Worm (Caenorhabditis elegans) whole organism, late embryonic: Measurements from ENCODE around the gene C28H8.5.

Source experiments
- C08G9.2 ChIP-seq: sonication (generic microtip); optimal IDR thresholded peaks from 2 replicates; lab custom pipeline; 2016; ENCODE audit warnings: mild to moderate bottlenecking, missing genetic modification characterization, moderate library complexity, missing compliant biosample characterization
- C38D4.7 ChIP-seq: fragments of 200-800 bp; sonication (Bioruptor generic); optimal IDR thresholded peaks from 2 replicates; lab custom pipeline; 2018; ENCODE audit warnings: mild to moderate bottlenecking, missing genetic modification characterization, moderate library complexity, missing compliant biosample characterization
- K02D7.2 ChIP-seq: sonication (generic microtip); optimal IDR thresholded peaks from 2 replicates; lab custom pipeline; 2017; ENCODE audit warnings: mild to moderate bottlenecking, missing genetic modification characterization, missing compliant biosample characterization
- K09A11.1 ChIP-seq: sonication (generic microtip); optimal IDR thresholded peaks from 2 replicates; lab custom pipeline; 2017; ENCODE audit warnings: antibody characterized with exemption, mild to moderate bottlenecking, missing genetic modification characterization, missing compliant biosample characterization; ENCODE audit not compliant: insufficient read depth
- ceh-18 ChIP-seq: sonication (generic microtip); optimal IDR thresholded peaks from 2 replicates; lab custom pipeline; 2016; ENCODE audit warnings: missing genetic modification characterization, missing compliant biosample characterization
- ceh-24 ChIP-seq: sonication (generic microtip); optimal IDR thresholded peaks from 2 replicates; lab custom pipeline; 2016; ENCODE audit warnings: mild to moderate bottlenecking, missing genetic modification characterization, missing compliant biosample characterization
- ceh-34 ChIP-seq: sonication (generic microtip); optimal IDR thresholded peaks from 2 replicates; lab custom pipeline; 2016; ENCODE audit warnings: mild to moderate bottlenecking, missing genetic modification characterization, missing compliant biosample characterization
- ceh-48 ChIP-seq: sonication (generic microtip); optimal IDR thresholded peaks from 2 replicates; lab custom pipeline; 2016; ENCODE audit warnings: missing genetic modification characterization, inconsistent platforms, missing compliant biosample characterization
- ceh-9 ChIP-seq: sonication (generic microtip); optimal IDR thresholded peaks from 2 replicates; lab custom pipeline; 2016; ENCODE audit warnings: mild to moderate bottlenecking, missing genetic modification characterization, inconsistent platforms, missing compliant biosample characterization
- che-1 ChIP-seq: sonication (generic microtip); optimal IDR thresholded peaks from 2 replicates; lab custom pipeline; 2016; ENCODE audit warnings: mild to moderate bottlenecking, missing genetic modification characterization, missing compliant biosample characterization
- dmd-4 ChIP-seq: sonication (generic microtip); optimal IDR thresholded peaks from 2 replicates; lab custom pipeline; 2016; ENCODE audit warnings: borderline replicate concordance, missing genetic modification characterization, missing compliant biosample characterization
- elt-2 ChIP-seq: sonication (generic microtip); optimal IDR thresholded peaks from 2 replicates; lab custom pipeline; 2016; ENCODE audit warnings: missing genetic modification reagents, missing genetic modification characterization, missing compliant biosample characterization
- ets-4 ChIP-seq: sonication (generic microtip); optimal IDR thresholded peaks from 2 replicates; lab custom pipeline; 2016; ENCODE audit warnings: missing genetic modification characterization, missing compliant biosample characterization
- fkh-10 ChIP-seq: fragments of 150-350 bp; optimal IDR thresholded peaks from 2 replicates; lab custom pipeline; 2014; ENCODE audit warnings: missing biosample characterization, missing genetic modification reagents, missing genetic modification characterization
- hlh-13 ChIP-seq: fragments of 200-800 bp; sonication (Bioruptor generic); optimal IDR thresholded peaks from 2 replicates; lab custom pipeline; 2018; ENCODE audit warnings: mild to moderate bottlenecking, missing genetic modification characterization, missing compliant biosample characterization
- hlh-15 ChIP-seq: sonication (generic microtip); optimal IDR thresholded peaks from 2 replicates; lab custom pipeline; 2016; ENCODE audit warnings: missing genetic modification characterization, missing compliant biosample characterization
- hlh-30 ChIP-seq: sonication (generic microtip); optimal IDR thresholded peaks from 2 replicates; lab custom pipeline; 2017; ENCODE audit warnings: antibody characterized with exemption, missing genetic modification characterization, missing compliant biosample characterization; ENCODE audit not compliant: insufficient read depth
- hlh-8 ChIP-seq: sonication (generic microtip); optimal IDR thresholded peaks from 2 replicates; lab custom pipeline; 2016; ENCODE audit warnings: missing genotype, missing genetic modification characterization, missing compliant biosample characterization
- lim-6 ChIP-seq: sonication (generic microtip); optimal IDR thresholded peaks from 2 replicates; lab custom pipeline; 2016; ENCODE audit warnings: missing genetic modification characterization, missing compliant biosample characterization
- lin-11 ChIP-seq: fragments of 200-800 bp; sonication (Bioruptor generic); optimal IDR thresholded peaks from 2 replicates; lab custom pipeline; 2018; ENCODE audit warnings: mild to moderate bottlenecking, missing genetic modification characterization, missing compliant biosample characterization
- mec-3 ChIP-seq: sonication (generic microtip); optimal IDR thresholded peaks from 2 replicates; lab custom pipeline; 2016; ENCODE audit warnings: borderline replicate concordance, missing genetic modification characterization, missing compliant biosample characterization
- nfya-1 ChIP-seq: sonication (generic microtip); optimal IDR thresholded peaks from 2 replicates; lab custom pipeline; 2017; ENCODE audit warnings: missing genetic modification characterization, mild to moderate bottlenecking, missing compliant biosample characterization, antibody characterized with exemption, moderate library complexity
- nhr-11 ChIP-seq: fragments of 150-350 bp; optimal IDR thresholded peaks from 2 replicates; lab custom pipeline; 2014; ENCODE audit warnings: missing biosample characterization, missing genetic modification characterization
- odd-2 ChIP-seq: sonication (generic microtip); optimal IDR thresholded peaks from 2 replicates; lab custom pipeline; 2017; ENCODE audit warnings: antibody characterized with exemption, mild to moderate bottlenecking, missing genetic modification characterization, missing compliant biosample characterization
- pat-9 ChIP-seq: fragments of 200-800 bp; sonication (Bioruptor generic); optimal IDR thresholded peaks from 2 replicates; lab custom pipeline; 2018; ENCODE audit warnings: mild to moderate bottlenecking, missing genetic modification characterization, moderate library complexity, missing compliant biosample characterization
- rnt-1 ChIP-seq: sonication (generic microtip); optimal IDR thresholded peaks from 2 replicates; lab custom pipeline; 2016; ENCODE audit warnings: missing genetic modification characterization, missing compliant biosample characterization
- sdc-2 ChIP-seq: sonication (generic microtip); optimal IDR thresholded peaks from 2 replicates; lab custom pipeline; 2016; ENCODE audit warnings: missing genotype, missing genetic modification characterization, missing compliant biosample characterization
- sox-4 ChIP-seq: sonication (generic microtip); optimal IDR thresholded peaks from 2 replicates; lab custom pipeline; 2017; ENCODE audit warnings: mild to moderate bottlenecking, missing genetic modification characterization, inconsistent platforms, missing compliant biosample characterization
- syd-9 ChIP-seq: sonication (generic microtip); optimal IDR thresholded peaks from 2 replicates; lab custom pipeline; 2016; ENCODE audit warnings: mild to moderate bottlenecking, missing genetic modification characterization, moderate library complexity, missing compliant biosample characterization
- tbx-2 ChIP-seq: sonication (generic microtip); optimal IDR thresholded peaks from 2 replicates; lab custom pipeline; 2016; ENCODE audit warnings: missing genetic modification characterization, missing compliant biosample characterization
- ttx-3 ChIP-seq: sonication (generic microtip); optimal IDR thresholded peaks from 2 replicates; lab custom pipeline; 2016; ENCODE audit warnings: missing genetic modification reagents, missing genetic modification characterization, missing compliant biosample characterization
- unc-86 ChIP-seq: sonication (generic microtip); optimal IDR thresholded peaks from 2 replicates; lab custom pipeline; 2016; ENCODE audit warnings: missing genetic modification characterization, missing compliant biosample characterization
- zip-5 ChIP-seq: sonication (generic microtip); optimal IDR thresholded peaks from 2 replicates; lab custom pipeline; 2016; ENCODE audit warnings: missing genetic modification characterization, missing compliant biosample characterization
- ztf-16 ChIP-seq: sonication (generic microtip); optimal IDR thresholded peaks from 2 replicates; lab custom pipeline; 2017; ENCODE audit warnings: missing genetic modification characterization, missing compliant biosample characterization

Gene C28H8.5

DNA sequence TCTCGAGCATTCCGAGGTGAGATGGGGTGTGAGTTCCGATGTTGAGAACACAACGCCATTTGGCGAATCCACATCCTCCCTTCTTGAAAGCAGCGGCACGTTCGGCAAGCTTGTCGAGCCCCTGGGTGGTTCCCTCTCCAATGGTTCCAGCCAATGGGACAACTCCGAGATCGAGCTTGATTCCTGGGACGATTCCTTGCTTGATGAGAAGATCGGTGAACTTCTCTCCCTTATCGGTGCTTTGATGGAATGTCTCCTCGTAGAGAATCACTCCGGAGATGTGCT, 8.7 kb upstream of the C28H8.5 start:
- no peak for TF ChIP-seq K02D7.2
- TF ChIP-seq pat-9 (tag; lab: Kevin White, UChicago), result no peak
- TF ChIP-seq sdc-2 (tag; lab: Kevin White, UChicago), result no peak
- TF ChIP-seq rnt-1 (tag; lab: Kevin White, UChicago), result no peak
- TF ChIP-seq fkh-10, result no peak
- TF ChIP-seq ceh-24 (tag; lab: Kevin White, UChicago), result no peak
- TF ChIP-seq ceh-18 (tag; lab: Kevin White, UChicago), result no peak
- no peak for TF ChIP-seq sox-4 (tag; lab: Kevin White, UChicago)
- TF ChIP-seq mec-3 (tag; lab: Kevin White, UChicago), result no peak
- no peak for TF ChIP-seq ets-4 (tag; lab: Kevin White, UChicago)

DNA sequence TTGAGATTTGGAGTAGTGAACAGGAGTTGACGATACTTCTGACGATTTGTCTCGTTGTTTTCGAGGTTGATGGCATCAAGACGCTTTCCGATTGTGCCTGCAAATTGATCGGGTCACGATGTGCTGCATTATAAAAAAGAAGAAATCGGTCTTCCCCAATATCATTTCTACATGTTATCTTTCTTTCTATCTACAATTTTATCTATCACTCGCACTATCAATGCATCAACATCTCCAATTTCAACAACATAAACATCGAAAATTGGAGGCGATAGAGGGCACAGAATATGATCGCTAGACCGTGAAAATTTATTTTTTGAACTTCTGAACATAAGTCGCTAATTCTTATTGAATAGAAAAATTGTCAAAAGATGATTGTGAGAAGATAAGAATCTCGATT, 8.4 kb upstream of the C28H8.5 start:
- TF ChIP-seq rnt-1 (tag; lab: Kevin White, UChicago) (no peak), elt-2 (tag; lab: Kevin White, UChicago) (peak; percentile 74), ceh-34 (tag; lab: Kevin White, UChicago) (no peak), sox-4 (tag; lab: Kevin White, UChicago) (no peak), hlh-8 (tag; lab: Kevin White, UChicago) (no peak), dmd-4 (no peak)

DNA sequence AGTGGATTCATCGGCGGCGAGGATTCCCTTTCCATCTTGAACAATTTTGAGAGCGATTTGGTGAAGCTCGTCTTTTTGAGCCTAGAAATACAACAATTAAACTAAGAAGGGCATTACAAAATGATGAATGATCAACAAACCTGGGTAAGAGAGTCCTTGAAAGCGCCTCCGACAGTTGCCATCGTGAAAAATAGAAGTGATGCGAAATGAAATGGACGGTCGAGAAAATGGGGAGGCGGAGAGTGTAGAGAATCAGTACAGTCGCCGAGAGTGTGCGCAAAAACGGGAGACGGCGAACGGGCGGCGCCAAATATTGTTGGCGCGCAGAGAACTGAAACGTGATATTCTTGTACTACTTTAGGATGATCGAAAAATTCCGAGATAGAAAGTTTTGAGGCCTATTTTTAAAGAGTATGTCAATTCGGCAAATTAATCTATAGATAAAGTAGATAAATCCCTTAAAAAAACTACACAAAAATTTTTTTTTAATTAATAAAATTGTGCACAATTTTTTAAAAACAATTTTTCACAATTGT, 7.9 kb upstream of the C28H8.5 start, which contains the start of gene aldo-2:
Gene aldo-2 (minus strand): TSS at position 486 of the 536 bp plus-strand sequence.
- TF ChIP-seq unc-86 (tag; lab: Kevin White, UChicago) (no peak), ztf-16 (tag; lab: Kevin White, UChicago) (no peak), fkh-10 (no peak), nhr-11 (no peak), ceh-9 (no peak), nfya-1 (no peak), ceh-34 (tag; lab: Kevin White, UChicago) (no peak), ttx-3 (tag; lab: Kevin White, UChicago) (no peak), odd-2 (tag; lab: Kevin White, UChicago) (no peak), hlh-13 (GFP tag; lab: Kevin White, UChicago) (no peak), ceh-24 (tag; lab: Kevin White, UChicago) (no peak), C08G9.2 (no peak)

DNA sequence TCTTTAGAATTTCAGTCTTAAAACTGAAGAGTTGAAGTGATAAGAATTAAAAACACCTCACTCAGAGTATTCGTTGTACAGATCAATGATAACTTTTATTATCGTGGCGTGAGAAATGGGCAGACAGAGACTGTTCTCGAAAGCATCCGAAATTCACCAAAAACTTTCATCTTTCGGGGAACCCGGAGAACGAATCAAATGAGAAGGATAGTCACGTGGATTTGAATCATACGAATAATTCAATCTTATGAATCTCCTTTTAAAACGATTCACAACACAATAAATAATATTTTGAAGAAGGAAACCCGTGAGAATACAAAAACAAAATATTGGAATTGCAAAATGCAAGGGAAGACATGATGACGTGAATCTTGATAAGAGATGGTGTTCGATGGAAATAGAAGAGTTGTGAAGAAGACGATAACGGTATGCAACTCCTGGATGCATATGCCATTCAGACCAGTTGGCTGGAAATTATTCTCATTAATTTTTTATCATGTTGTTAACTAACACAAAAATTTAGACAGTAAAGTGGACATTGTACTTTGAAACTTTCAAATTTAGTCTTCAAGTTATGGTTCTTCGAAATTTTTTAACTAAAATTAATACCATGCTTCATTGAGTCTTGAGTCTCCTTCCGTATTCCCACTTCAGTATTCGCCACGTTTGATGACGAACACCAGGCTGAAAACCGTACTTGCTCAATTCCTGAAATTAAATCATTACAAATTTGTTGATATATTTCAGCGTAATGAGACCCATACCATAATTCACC, 7.1 kb upstream of the C28H8.5 start:
- TF ChIP-seq hlh-15 (tag; lab: Kevin White, UChicago), result no peak
- peak; percentile 13 for TF ChIP-seq elt-2 (tag; lab: Kevin White, UChicago)

DNA sequence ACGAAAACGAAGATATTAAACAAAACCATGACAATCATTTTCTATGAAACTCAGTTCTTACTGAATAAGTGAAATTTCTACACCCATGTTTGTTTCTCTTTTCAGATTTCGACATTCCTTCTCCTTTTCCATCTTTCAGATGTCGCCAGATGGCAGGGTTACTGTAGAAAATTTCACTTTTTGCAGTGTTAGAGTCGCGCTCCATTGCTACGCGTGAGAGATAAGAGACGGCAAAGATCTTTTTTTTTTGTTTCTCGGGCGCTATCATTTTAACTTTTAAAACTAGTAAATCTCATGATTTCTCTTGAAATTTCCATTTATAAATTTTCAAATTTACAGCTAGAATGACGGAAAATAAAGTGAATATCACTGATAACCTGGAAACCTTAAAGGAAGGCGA, 5.9 kb upstream of the C28H8.5 start, which contains the start of the genes mig-21 and F01F1.2:
Gene mig-21 (minus strand): TSS at position 166 of the 400 bp plus-strand sequence.
Gene F01F1.2 (plus strand): TSS at position 340 of the 400 bp plus-strand sequence.
- TF ChIP-seq tbx-2 (tag; lab: Kevin White, UChicago) (no peak), K02D7.2 (no peak), dmd-4 (no peak), ceh-48 (tag; lab: Kevin White, UChicago) (no peak), ceh-34 (tag; lab: Kevin White, UChicago) (no peak), zip-5 (tag; lab: Kevin White, UChicago) (no peak), che-1 (tag; lab: Kevin White, UChicago) (no peak), lim-6 (no peak), C38D4.7 (GFP tag; lab: Kevin White, UChicago) (no peak), elt-2 (tag; lab: Kevin White, UChicago) (no peak), syd-9 (tag; lab: Kevin White, UChicago) (no peak), hlh-30 (tag; lab: Kevin White, UChicago) (no peak), sdc-2 (tag; lab: Kevin White, UChicago) (no peak), hlh-15 (tag; lab: Kevin White, UChicago) (no peak), lin-11 (tag; lab: Kevin White, UChicago) (no peak), K09A11.1 (tag; lab: Kevin White, UChicago) (no peak), sox-4 (tag; lab: Kevin White, UChicago) (no peak), ceh-24 (tag; lab: Kevin White, UChicago) (no peak)
